Fruit fly (Drosophila melanogaster): Measurements from ENCODE around the gene nero.

Gene nero

dm6 chr3R:31768198-31768597, 20.8 kb upstream of the nero start (continued):
- TF ChIP-seq net (GFP tag; optimal IDR thresholded peaks at IDR 0.05) = peak; percentile 52
- TF ChIP-seq fd85E (GFP tag; optimal IDR thresholded peaks at IDR 0.05) = no peak
- TF ChIP-seq eg (GFP tag; IDR thresholded peaks at IDR 0.05) = peak; percentile 88
- peak; percentile 81 for TF ChIP-seq achi (GFP tag; optimal IDR thresholded peaks at IDR 0.05)
- no peak for TF ChIP-seq dsx (GFP tag; optimal IDR thresholded peaks at IDR 0.05; ENCODE audit: poor library complexity, severe bottlenecking)
- TF ChIP-seq CG6163 (GFP tag; IDR thresholded peaks at IDR 0.05) = peak; percentile 83
- TF ChIP-seq Sox14 (GFP tag; optimal IDR thresholded peaks at IDR 0.05) = peak; percentile 63

dm6 chr3R:31767528-31767927, 20.2 kb upstream of the nero start:
- TF ChIP-seq CG11762 (GFP tag; optimal IDR thresholded peaks at IDR 0.05; ENCODE audit: insufficient read depth) (peak; percentile 36), net (GFP tag; optimal IDR thresholded peaks at IDR 0.05) (peak; percentile 32), topi (GFP tag; optimal IDR thresholded peaks at IDR 0.05) (peak; percentile 3), cyc (GFP tag; optimal IDR thresholded peaks at IDR 0.05) (peak; percentile 7), CG10669 (GFP tag; optimal IDR thresholded peaks at IDR 0.05) (peak; percentile 41), Ets96B (tag; optimal IDR thresholded peaks at IDR 0.05) (peak; percentile 30), CG10631 (GFP tag; optimal IDR thresholded peaks at IDR 0.05) (peak; percentile 61), fkh (GFP tag; optimal IDR thresholded peaks at IDR 0.05) (no peak), Eip93F (GFP tag; optimal IDR thresholded peaks at IDR 0.05) (no peak), CG11294 (GFP tag; IDR thresholded peaks at IDR 0.05) (no peak), Lpt (GFP tag; optimal IDR thresholded peaks at IDR 0.05) (peak; percentile 14), CG31627 (GFP tag; optimal IDR thresholded peaks at IDR 0.05) (no peak), Hr4 (GFP tag; optimal IDR thresholded peaks at IDR 0.05) (peak; percentile 75), Sox102F (GFP tag; optimal IDR thresholded peaks at IDR 0.05) (no peak), Sox14 (GFP tag; optimal IDR thresholded peaks at IDR 0.05) (peak; percentile 4), CG16779 (tag; optimal IDR thresholded peaks at IDR 0.05) (peak; percentile 28), dac (GFP tag; optimal IDR thresholded peaks at IDR 0.05) (peak; percentile 28), Eip75B (GFP tag; optimal IDR thresholded peaks at IDR 0.05) (no peak), CG6808 (GFP tag; optimal IDR thresholded peaks at IDR 0.05) (peak; percentile 48), Ets21C (GFP tag; optimal IDR thresholded peaks at IDR 0.05) (no peak), Eip78C (GFP tag) (peak; percentile 92), CG1621 (tag; optimal IDR thresholded peaks at IDR 0.05) (no peak), OdsH (GFP tag; optimal IDR thresholded peaks at IDR 0.05) (peak; percentile 71), Sox15 (GFP tag; optimal IDR thresholded peaks at IDR 0.05) (peak; percentile 13), dsx (GFP tag; optimal IDR thresholded peaks at IDR 0.05; ENCODE audit: poor library complexity, severe bottlenecking) (no peak), pdm3 (GFP tag; optimal IDR thresholded peaks at IDR 0.05) (peak; percentile 52), achi (GFP tag; optimal IDR thresholded peaks at IDR 0.05) (peak; percentile 50), CG6792 (GFP tag; optimal IDR thresholded peaks at IDR 0.05) (peak; percentile 31), CG3919 (GFP tag; optimal IDR thresholded peaks at IDR 0.05) (peak; percentile 53), CG4318 (GFP tag; optimal IDR thresholded peaks at IDR 0.05) (peak; percentile 57), CG9139 (GFP tag; optimal IDR thresholded peaks at IDR 0.05) (no peak), esn (GFP tag; optimal IDR thresholded peaks at IDR 0.05) (peak; percentile 5), CG15336 (GFP tag; IDR thresholded peaks at IDR 0.05) (peak; percentile 63), lz (GFP tag; optimal IDR thresholded peaks at IDR 0.05) (peak; percentile 10), Smox (GFP tag; optimal IDR thresholded peaks at IDR 0.05) (no peak), CG7368 (GFP tag; optimal IDR thresholded peaks at IDR 0.05) (peak; percentile 23), CG8632 (GFP tag; optimal IDR thresholded peaks at IDR 0.05) (peak; percentile 43), spab (GFP tag; optimal IDR thresholded peaks at IDR 0.05) (peak; percentile 29), CG32006 (GFP tag; optimal IDR thresholded peaks at IDR 0.05) (peak; percentile 82), CG11902 (GFP tag; optimal IDR thresholded peaks at IDR 0.05) (peak; percentile 23), svp (GFP tag) (peak; percentile 78), CG8119 (GFP tag; IDR thresholded peaks at IDR 0.05) (peak; percentile 60), CG34406 (GFP tag; optimal IDR thresholded peaks at IDR 0.05) (peak; percentile 50), Hr39 (GFP tag; optimal IDR thresholded peaks at IDR 0.05) (no peak), salr (GFP tag; optimal IDR thresholded peaks at IDR 0.05) (peak in 1 of 2 experiments; percentile 51), CG8319 (GFP tag; optimal IDR thresholded peaks at IDR 0.05) (peak; percentile 27), CG6276 (GFP tag; optimal IDR thresholded peaks at IDR 0.05) (peak; percentile 58)

Data from whole organism, prepupa.